Fruit fly (Drosophila melanogaster) whole organism, prepupa: ENCODE measurements around the gene CG1840.

ENCODE experiments used
- Blimp-1 ChIP-seq: fragments of 200-800 bp; sonication (Bioruptor generic); optimal IDR thresholded peaks from 3 replicates; lab custom pipeline; 2017; ENCODE audit warnings: missing biosample characterization, missing genetic modification characterization, mild to moderate bottlenecking, moderate library complexity, missing genetic modification reagents
- CG10669 ChIP-seq: fragments of 200-800 bp; sonication (Bioruptor generic); optimal IDR thresholded peaks from 3 replicates; lab custom pipeline; 2018; ENCODE audit warnings: missing biosample characterization, mild to moderate bottlenecking, missing genetic modification characterization, moderate library complexity
- CG4318 ChIP-seq: fragments of 200-800 bp; sonication (Bioruptor generic); optimal IDR thresholded peaks from 3 replicates; lab custom pipeline; 2017; ENCODE audit warnings: missing biosample characterization, mild to moderate bottlenecking, missing genetic modification characterization
- CG8119 ChIP-seq: fragments of 200-800 bp; sonication (Bioruptor generic); IDR thresholded peaks from 3 replicates; pipeline ENCODE4 v1.3.6; 2022; ENCODE audit warnings: missing biosample characterization, missing genetic modification characterization
- Eip78C ChIP-seq: fragments of 200-800 bp; sonication (Bioruptor generic); peaks from one replicate; lab custom pipeline; 2016; ENCODE audit warnings: missing biosample characterization, missing genetic modification characterization
- fd59A ChIP-seq: fragments of 200-800 bp; sonication (Bioruptor generic); optimal IDR thresholded peaks from 2 replicates; lab custom pipeline; 2017; ENCODE audit warnings: missing biosample characterization, mild to moderate bottlenecking, missing genetic modification characterization, missing genetic modification reagents
- salr ChIP-seq, 2 experiments: fragments of 200-800 bp; sonication (Bioruptor generic); optimal IDR thresholded peaks; 3 replicates each; lab custom pipeline; 2016 to 2018; ENCODE audit warnings: missing biosample characterization in 2 of 2, missing genetic modification characterization in 2 of 2, mild to moderate bottlenecking in 1 of 2

DNA sequence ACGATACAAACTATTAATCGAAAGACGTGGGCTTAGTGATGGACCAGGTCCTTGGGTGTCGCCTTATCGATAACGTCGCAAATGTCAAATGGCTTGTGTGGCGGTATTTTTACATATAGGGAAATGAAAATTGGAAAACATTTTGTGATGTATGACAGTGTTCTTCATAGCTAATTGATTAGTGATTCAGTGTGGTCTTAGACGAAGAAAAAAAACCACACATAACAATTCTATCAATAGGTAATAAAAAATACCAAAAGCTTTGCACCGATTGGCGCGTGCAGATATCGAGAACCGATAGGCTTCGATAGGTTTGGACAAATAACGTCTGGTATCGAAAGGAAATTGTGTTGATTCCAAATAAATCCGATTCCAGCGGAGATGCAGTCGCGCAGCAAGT lies 19.3 kb upstream of the CG1840 start, which contains the start of the genes Nrd1 and CG1847:
- no peak for TF ChIP-seq Eip78C
- TF ChIP-seq CG4318 (GFP tag; lab: Kevin White, UChicago), result no peak
- TF ChIP-seq fd59A (GFP tag; lab: Kevin White, UChicago), result no peak
- no peak for TF ChIP-seq CG10669 (GFP tag; lab: Kevin White, UChicago)
- no peak for TF ChIP-seq CG8119 (GFP tag; lab: Robert Waterston, UW)
- TF ChIP-seq Blimp-1, result no peak
- TF ChIP-seq salr (GFP tag; optimal IDR thresholded peaks at IDR 0.05; lab: Kevin White, UChicago), result no peak
